Comparison of ENCODE assay signal across 5 fruit fly cellular contexts in genomic region chrX:15048713-15049112, dm6.
TF ChIP-seq lines count a peak whose summit lies in the region.

No protein-coding gene starts in this region.

- TF ChIP-seq CTCF in whole organism, embryonic (GFP tag; optimal IDR thresholded peaks at IDR 0.05; lab: Kevin White, UChicago), result no peak

TF ChIP-seq in whole organism, adult, 20 proteins besides CTCF, POLR2A, EP300 and RAD21:
- TF ChIP-seq CG7045 (GFP tag; optimal IDR thresholded peaks at IDR 0.05; lab: Kevin White, UChicago), result no peak
- TF ChIP-seq bab1 (GFP tag; optimal IDR thresholded peaks at IDR 0.05; lab: Kevin White, UChicago), result peak; percentile 5
- TF ChIP-seq Crg-1 (GFP tag; optimal IDR thresholded peaks at IDR 0.05; lab: Kevin White, UChicago), result no peak
- no peak for TF ChIP-seq kay (GFP tag; lab: Kevin White, UChicago; ENCODE audit: borderline replicate concordance)
- TF ChIP-seq cic (GFP tag; optimal IDR thresholded peaks at IDR 0.05; lab: Kevin White, UChicago), result peak; percentile 50
- TF ChIP-seq Mnt (GFP tag; optimal IDR thresholded peaks at IDR 0.05; lab: Kevin White, UChicago), result peak; percentile 57

TF ChIP-seq in whole organism, embryonic, 481 proteins besides CTCF, POLR2A, EP300 and RAD21 (continues in another document):
- TF ChIP-seq CG34376 (GFP tag; optimal IDR thresholded peaks at IDR 0.05; lab: Kevin White, UChicago) (peak; percentile 62), HmgD (GFP tag; optimal IDR thresholded peaks at IDR 0.05; lab: Kevin White, UChicago) (no peak), rib (GFP tag; IDR thresholded peaks at IDR 0.05; lab: Robert Waterston, UW) (no peak), btn (GFP tag; optimal IDR thresholded peaks at IDR 0.05; lab: Kevin White, UChicago) (no peak), grn (GFP tag; optimal IDR thresholded peaks at IDR 0.05; lab: Kevin White, UChicago) (peak; percentile 36), mirr (GFP tag; optimal IDR thresholded peaks at IDR 0.05; lab: Kevin White, UChicago) (peak; percentile 39), CrebB (tag; optimal IDR thresholded peaks at IDR 0.05; lab: Kevin White, UChicago) (no peak), sug (tag; optimal IDR thresholded peaks at IDR 0.05; lab: Kevin White, UChicago) (peak; percentile 26), chinmo (GFP tag; IDR thresholded peaks at IDR 0.05; lab: Robert Waterston, UW; ENCODE audit: partially characterized antibody) (peak; percentile 78; the same call in 1 of the 4 replicates), CG5245 (GFP tag; optimal IDR thresholded peaks at IDR 0.05; lab: Kevin White, UChicago) (no peak), lab (GFP tag; optimal IDR thresholded peaks at IDR 0.05; lab: Kevin White, UChicago) (peak; percentile 25), Trl (optimal IDR thresholded peaks at IDR 0.05; lab: Kevin White, UChicago) (peak; percentile 10 to 72), Trl (GFP tag; optimal IDR thresholded peaks at IDR 0.05; lab: Kevin White, UChicago) (no peak), GATAe (GFP tag; conservative IDR thresholded peaks at IDR 0.05; lab: Robert Waterston, UW) (peak; percentile 86), cg (GFP tag; optimal IDR thresholded peaks at IDR 0.05; lab: Kevin White, UChicago) (peak; percentile 76), Med (GFP tag; lab: Kevin White, UChicago) (peak; percentile 22), z (GFP tag; IDR thresholded peaks at IDR 0.05; lab: Robert Waterston, UW) (peak; percentile 55; the same call in 2 of the 3 replicates), Blimp-1 (GFP tag; optimal IDR thresholded peaks at IDR 0.05; lab: Kevin White, UChicago) (no peak), CG10543 (GFP tag; optimal IDR thresholded peaks at IDR 0.05; lab: Kevin White, UChicago) (peak; percentile 52), ftz-f1 (GFP tag; optimal IDR thresholded peaks at IDR 0.05; lab: Kevin White, UChicago) (peak; percentile 88), pros (GFP tag; optimal IDR thresholded peaks at IDR 0.05; lab: Kevin White, UChicago) (peak; percentile 77)

TF ChIP-seq in whole organism, prepupa, 60 proteins besides CTCF, POLR2A, EP300 and RAD21:
- TF ChIP-seq CG8319 (GFP tag; optimal IDR thresholded peaks at IDR 0.05; lab: Kevin White, UChicago) (no peak), svp (GFP tag; lab: Kevin White, UChicago) (peak; percentile 66), topi (GFP tag; optimal IDR thresholded peaks at IDR 0.05; lab: Kevin White, UChicago) (no peak), Sox14 (GFP tag; optimal IDR thresholded peaks at IDR 0.05; lab: Kevin White, UChicago) (peak; percentile 25), net (GFP tag; optimal IDR thresholded peaks at IDR 0.05; lab: Kevin White, UChicago) (no peak), Hr38 (GFP tag; optimal IDR thresholded peaks at IDR 0.05; lab: Kevin White, UChicago) (no peak), CG6163 (GFP tag; IDR thresholded peaks at IDR 0.05; lab: Robert Waterston, UW) (peak; percentile 74; the same call in 2 of the 3 replicates), acj6 (GFP tag; optimal IDR thresholded peaks at IDR 0.05; lab: Kevin White, UChicago) (no peak), Ets96B (tag; optimal IDR thresholded peaks at IDR 0.05; lab: Kevin White, UChicago) (no peak), CG10669 (GFP tag; optimal IDR thresholded peaks at IDR 0.05; lab: Kevin White, UChicago) (no peak), salr (GFP tag; optimal IDR thresholded peaks at IDR 0.05; lab: Kevin White, UChicago) (no peak), Sox102F (GFP tag; optimal IDR thresholded peaks at IDR 0.05; lab: Kevin White, UChicago) (no peak), CG7368 (GFP tag; optimal IDR thresholded peaks at IDR 0.05; lab: Kevin White, UChicago) (no peak), dsx (GFP tag; optimal IDR thresholded peaks at IDR 0.05; lab: Kevin White, UChicago; ENCODE audit: poor library complexity, severe bottlenecking) (no peak), CG9139 (GFP tag; optimal IDR thresholded peaks at IDR 0.05; lab: Kevin White, UChicago) (no peak), CG11902 (GFP tag; optimal IDR thresholded peaks at IDR 0.05; lab: Kevin White, UChicago) (no peak), eg (GFP tag; IDR thresholded peaks at IDR 0.05; lab: Robert Waterston, UW) (no peak), fd85E (GFP tag; optimal IDR thresholded peaks at IDR 0.05; lab: Kevin White, UChicago) (no peak), achi (GFP tag; optimal IDR thresholded peaks at IDR 0.05; lab: Kevin White, UChicago) (no peak), OdsH (GFP tag; optimal IDR thresholded peaks at IDR 0.05; lab: Kevin White, UChicago) (no peak)

TF ChIP-seq in whole organism, pupa, 21 proteins besides CTCF, POLR2A, EP300 and RAD21:
- no peak for TF ChIP-seq CG9948 (tag; optimal IDR thresholded peaks at IDR 0.05; lab: Kevin White, UChicago)
- no peak for TF ChIP-seq Ets98B (GFP tag; IDR thresholded peaks at IDR 0.05; lab: Robert Waterston, UW)
- TF ChIP-seq rn (GFP tag; IDR thresholded peaks at IDR 0.05; lab: Robert Waterston, UW), result no peak
- no peak for TF ChIP-seq fd96Ca (GFP tag; IDR thresholded peaks at IDR 0.05; lab: Robert Waterston, UW)
- no peak for TF ChIP-seq CG10348 (GFP tag; IDR thresholded peaks at IDR 0.05; lab: Robert Waterston, UW)
- no peak for TF ChIP-seq CG32121 (GFP tag; IDR thresholded peaks at IDR 0.05; lab: Robert Waterston, UW)
- TF ChIP-seq gl (tag; optimal IDR thresholded peaks at IDR 0.05; lab: Kevin White, UChicago), result no peak
- peak; percentile 4 for TF ChIP-seq EcR (GFP tag; optimal IDR thresholded peaks at IDR 0.05; lab: Kevin White, UChicago)

TF ChIP-seq in whole organism, wandering third instar larva, 38 proteins besides CTCF, POLR2A, EP300 and RAD21:
- TF ChIP-seq h (GFP tag; optimal IDR thresholded peaks at IDR 0.05; lab: Kevin White, UChicago) (no peak), Dif (GFP tag; optimal IDR thresholded peaks at IDR 0.05; lab: Kevin White, UChicago; ENCODE audit: partially characterized antibody) (peak; percentile 17), Dfd (GFP tag; optimal IDR thresholded peaks at IDR 0.05; lab: Kevin White, UChicago) (no peak), psq (GFP tag; optimal IDR thresholded peaks at IDR 0.05; lab: Kevin White, UChicago) (peak; percentile 56), dl (GFP tag; optimal IDR thresholded peaks at IDR 0.05; lab: Kevin White, UChicago; ENCODE audit: insufficient read depth in 1 of 2, partially characterized antibody in 2 of 2) (no peak), HLH106 (tag; optimal IDR thresholded peaks at IDR 0.05; lab: Kevin White, UChicago) (no peak)
